Worm (Caenorhabditis elegans) whole organism, L3 larva: Measurements from ENCODE around the gene sre-48.
A peak's percentile ranks its signal among the peaks of the same experiment; 100 is the strongest.
"Not testable (repeated sequence)": the region's sequence is repeated elsewhere in the genome, so short reads cannot be mapped to it uniquely, and the experiment has no call there.

ENCODE experiments used
- R02D3.7 ChIP-seq: fragments of 150-350 bp; optimal IDR thresholded peaks from 2 replicates; lab custom pipeline; 2014; ENCODE audit warnings: missing biosample characterization, missing genetic modification characterization
- aly-2 ChIP-seq: fragments of 150-350 bp; optimal IDR thresholded peaks from 2 replicates; lab custom pipeline; 2014; ENCODE audit warnings: missing biosample characterization, missing genetic modification characterization
- ama-1 ChIP-seq: fragments of 150-350 bp; optimal IDR thresholded peaks from 2 replicates; lab custom pipeline; 2018
- ceh-16 ChIP-seq: sonication (generic microtip); optimal IDR thresholded peaks from 2 replicates; lab custom pipeline; 2017; ENCODE audit warnings: missing biosample characterization, missing genetic modification characterization
- ceh-28 ChIP-seq: fragments of 150-350 bp; optimal IDR thresholded peaks from 2 replicates; lab custom pipeline; 2014; ENCODE audit warnings: missing biosample characterization, missing genetic modification reagents, missing genetic modification characterization
- ceh-82 ChIP-seq: fragments of 150-350 bp; optimal IDR thresholded peaks from 2 replicates; lab custom pipeline; 2014; ENCODE audit warnings: missing biosample characterization, missing genetic modification characterization
- ceh-9 ChIP-seq: sonication (generic microtip); optimal IDR thresholded peaks from 2 replicates; lab custom pipeline; 2018; ENCODE audit warnings: missing biosample characterization, missing genetic modification characterization
- daf-12 ChIP-seq: fragments of 150-350 bp; optimal IDR thresholded peaks from 2 replicates; lab custom pipeline; 2014; ENCODE audit warnings: missing biosample characterization, missing genetic modification reagents, missing genetic modification characterization
- egl-27 ChIP-seq: sonication (generic microtip); optimal IDR thresholded peaks from 4 replicates; lab custom pipeline; 2017; ENCODE audit warnings: missing biosample characterization, missing genetic modification reagents, missing genetic modification characterization
- egl-5 ChIP-seq: fragments of 150-350 bp; optimal IDR thresholded peaks from 2 replicates; lab custom pipeline; 2017; ENCODE audit warnings: missing biosample characterization, missing genetic modification reagents, missing genetic modification characterization, inconsistent platforms
- elt-1 ChIP-seq: fragments of 150-350 bp; optimal IDR thresholded peaks from 2 replicates; lab custom pipeline; 2014; ENCODE audit warnings: missing biosample characterization, missing genetic modification characterization
- elt-2 ChIP-seq: sonication (generic microtip); optimal IDR thresholded peaks from 2 replicates; lab custom pipeline; 2016; ENCODE audit warnings: missing genetic modification reagents, mild to moderate bottlenecking, missing genetic modification characterization, missing compliant biosample characterization
- elt-3 ChIP-seq, 3 experiments: fragments of 150-350 bp in 1 of 3; sonication (generic microtip) in 2 of 3; optimal IDR thresholded peaks; 2 replicates in 2 of 3; 4 replicates in 1 of 3; lab custom pipeline; 2014 to 2017; ENCODE audit warnings: missing biosample characterization in 3 of 3, missing genetic modification characterization in 3 of 3
- eor-1 ChIP-seq, 2 experiments: fragments of 150-350 bp; optimal IDR thresholded peaks; 2 replicates each; lab custom pipeline; 2014 to 2018; ENCODE audit warnings: missing biosample characterization in 2 of 2, missing genetic modification characterization in 2 of 2
- fkh-10 ChIP-seq: sonication (generic microtip); optimal IDR thresholded peaks from 2 replicates; lab custom pipeline; 2017; ENCODE audit warnings: missing biosample characterization, missing genetic modification reagents, missing genetic modification characterization
- fkh-2 ChIP-seq: fragments of 150-350 bp; optimal IDR thresholded peaks from 2 replicates; lab custom pipeline; 2014; ENCODE audit warnings: missing biosample characterization, missing genetic modification reagents, missing genetic modification characterization
- fos-1 ChIP-seq: fragments of 150-350 bp; optimal IDR thresholded peaks from 2 replicates; lab custom pipeline; 2014; ENCODE audit warnings: missing biosample characterization, missing genetic modification characterization
- hmg-11 ChIP-seq: sonication (generic microtip); optimal IDR thresholded peaks from 2 replicates; lab custom pipeline; 2016; ENCODE audit warnings: missing genetic modification characterization, missing compliant biosample characterization
- jun-1 ChIP-seq: fragments of 150-350 bp; optimal IDR thresholded peaks from 2 replicates; lab custom pipeline; 2014; ENCODE audit warnings: missing biosample characterization, missing genetic modification reagents, missing genetic modification characterization
- lin-15B ChIP-seq: fragments of 150-350 bp; optimal IDR thresholded peaks from 2 replicates; lab custom pipeline; 2014; ENCODE audit warnings: missing biosample characterization, missing genetic modification characterization
- lin-39 ChIP-seq: fragments of 150-350 bp; optimal IDR thresholded peaks from 2 replicates; lab custom pipeline; 2018; ENCODE audit warnings: missing biosample characterization, missing genetic modification reagents, missing genetic modification characterization
- lsy-12 ChIP-seq: sonication (generic microtip); optimal IDR thresholded peaks from 2 replicates; lab custom pipeline; 2016; ENCODE audit warnings: mild to moderate bottlenecking, missing genetic modification characterization, missing compliant biosample characterization
- mml-1 ChIP-seq: fragments of 150-350 bp; sonication (generic microtip); optimal IDR thresholded peaks from 3 replicates; lab custom pipeline; 2014; ENCODE audit warnings: missing biosample characterization, missing genetic modification characterization
- nfya-1 ChIP-seq: sonication (generic microtip); optimal IDR thresholded peaks from 2 replicates; lab custom pipeline; 2017; ENCODE audit warnings: missing genetic modification characterization, mild to moderate bottlenecking, missing compliant biosample characterization, antibody characterized with exemption, moderate library complexity; ENCODE audit not compliant: insufficient read depth
- nhr-11 ChIP-seq: fragments of 150-350 bp; optimal IDR thresholded peaks from 2 replicates; lab custom pipeline; 2014; ENCODE audit warnings: missing biosample characterization, missing genetic modification characterization
- nhr-12 ChIP-seq: fragments of 150-350 bp; optimal IDR thresholded peaks from 2 replicates; lab custom pipeline; 2014; ENCODE audit warnings: missing biosample characterization, missing genetic modification characterization
- nhr-23 ChIP-seq: fragments of 150-350 bp; optimal IDR thresholded peaks from 2 replicates; lab custom pipeline; 2014; ENCODE audit warnings: missing biosample characterization, missing genetic modification reagents, missing genetic modification characterization
- nhr-237 ChIP-seq: fragments of 150-350 bp; optimal IDR thresholded peaks from 2 replicates; lab custom pipeline; 2014; ENCODE audit warnings: missing biosample characterization, missing genetic modification characterization
- nhr-25 ChIP-seq: sonication (generic microtip); optimal IDR thresholded peaks from 2 replicates; lab custom pipeline; 2017; ENCODE audit warnings: missing biosample characterization, missing genetic modification characterization
- nhr-28 ChIP-seq: fragments of 150-350 bp; optimal IDR thresholded peaks from 2 replicates; lab custom pipeline; 2014; ENCODE audit warnings: missing biosample characterization, missing genetic modification characterization
- nhr-43 ChIP-seq: sonication (generic microtip); optimal IDR thresholded peaks from 2 replicates; lab custom pipeline; 2016; ENCODE audit warnings: mild to moderate bottlenecking, missing genetic modification characterization, missing compliant biosample characterization; ENCODE audit not compliant: poor library complexity, severe bottlenecking
- nhr-67 ChIP-seq: fragments of 150-350 bp; optimal IDR thresholded peaks from 2 replicates; lab custom pipeline; 2014; ENCODE audit warnings: missing biosample characterization, missing genetic modification characterization
- nhr-77 ChIP-seq: fragments of 150-350 bp; optimal IDR thresholded peaks from 2 replicates; lab custom pipeline; 2014; ENCODE audit warnings: missing biosample characterization, missing genetic modification characterization
- pha-4 ChIP-seq: fragments of 150-350 bp; optimal IDR thresholded peaks from 2 replicates; lab custom pipeline; 2014; ENCODE audit warnings: missing biosample characterization, missing genetic modification reagents, missing genetic modification characterization
- pqm-1 ChIP-seq: fragments of 150-350 bp; optimal IDR thresholded peaks from 2 replicates; lab custom pipeline; 2017; ENCODE audit warnings: missing biosample characterization, missing genetic modification characterization, inconsistent platforms
- sea-2 ChIP-seq: fragments of 150-350 bp; sonication (generic microtip); optimal IDR thresholded peaks from 4 replicates; lab custom pipeline; 2014; ENCODE audit warnings: missing biosample characterization, missing genetic modification reagents, missing genetic modification characterization
- skn-1 ChIP-seq: fragments of 150-350 bp; optimal IDR thresholded peaks from 2 replicates; lab custom pipeline; 2014; ENCODE audit warnings: missing biosample characterization, missing genetic modification characterization
- snpc-4 ChIP-seq: fragments of 150-350 bp; optimal IDR thresholded peaks from 2 replicates; lab custom pipeline; 2014; ENCODE audit warnings: missing biosample characterization, missing genetic modification characterization
- tbx-2 ChIP-seq: sonication (generic microtip); optimal IDR thresholded peaks from 2 replicates; lab custom pipeline; 2016; ENCODE audit warnings: mild to moderate bottlenecking, missing genetic modification characterization, missing compliant biosample characterization
- unc-39 ChIP-seq: sonication (generic microtip); optimal IDR thresholded peaks from 4 replicates; lab custom pipeline; 2017; ENCODE audit warnings: missing biosample characterization, missing genetic modification characterization
- zag-1 ChIP-seq: fragments of 150-350 bp; optimal IDR thresholded peaks from 2 replicates; lab custom pipeline; 2014; ENCODE audit warnings: missing biosample characterization, missing genetic modification characterization
- ztf-11 ChIP-seq: fragments of 150-350 bp; optimal IDR thresholded peaks from 2 replicates; lab custom pipeline; 2014; ENCODE audit warnings: missing biosample characterization, missing genetic modification characterization

The sre-48 gene

DNA sequence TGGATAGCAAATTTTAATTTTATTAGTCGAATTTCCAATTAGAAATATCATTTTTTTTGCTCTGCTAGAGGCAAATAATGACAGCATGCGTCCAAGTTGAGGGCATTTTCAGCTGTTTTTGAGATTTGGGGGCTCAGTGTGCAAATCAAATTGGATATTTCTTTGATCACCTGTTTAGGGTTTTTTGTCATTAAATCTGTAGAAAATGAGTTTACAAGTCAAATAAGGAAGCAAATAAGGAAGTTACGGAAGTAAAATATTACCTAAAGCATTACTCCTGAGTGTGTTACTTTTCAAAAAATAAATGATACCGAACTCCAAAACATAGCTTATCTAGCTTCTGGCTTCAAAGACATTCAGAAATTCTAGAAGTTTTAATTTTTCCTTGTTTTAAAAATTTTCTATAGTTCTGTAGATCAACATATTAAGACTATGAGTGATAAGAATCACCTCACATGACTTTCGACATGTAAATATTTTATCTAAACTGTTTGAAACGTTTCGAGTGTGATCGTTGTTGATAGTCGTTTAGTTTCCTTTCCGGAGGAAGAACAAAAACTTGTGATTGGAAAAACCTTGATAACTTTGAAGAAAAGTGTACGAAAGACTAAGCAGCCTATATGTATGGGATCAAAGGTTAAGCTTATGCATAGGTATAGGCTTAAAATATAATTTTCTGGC lies at the start of gene sre-48:
Gene sre-48 (minus strand): TSS at position 51 of the 681 bp plus-strand sequence.
- no peak for TF ChIP-seq snpc-4
- peak; percentile 85 for TF ChIP-seq jun-1 (tag; lab: Kevin White, UChicago)
- TF ChIP-seq pqm-1 (tag; lab: Kevin White, UChicago): peak; percentile 73
- no peak for TF ChIP-seq ceh-28 (tag; lab: Kevin White, UChicago)
- TF ChIP-seq ceh-9 (tag; lab: Kevin White, UChicago): no peak
- no peak for TF ChIP-seq nhr-28 (tag; lab: Kevin White, UChicago)
- no peak for TF ChIP-seq nhr-237
- TF ChIP-seq unc-39 (tag; lab: Kevin White, UChicago): no peak
- peak; percentile 47 for TF ChIP-seq pha-4 (tag; lab: Kevin White, UChicago)
- TF ChIP-seq nhr-11 (tag; lab: Kevin White, UChicago): no peak
- peak; percentile 92 for TF ChIP-seq elt-2 (tag; lab: Kevin White, UChicago)
- no peak for TF ChIP-seq daf-12 (tag; lab: Kevin White, UChicago)
- TF ChIP-seq tbx-2 (tag; lab: Kevin White, UChicago): no peak
- no peak for TF ChIP-seq R02D3.7
- no peak for TF ChIP-seq fkh-10 (GFP tag; lab: Kevin White, UChicago)
- no peak for TF ChIP-seq nhr-67 (tag; lab: Kevin White, UChicago)

DNA sequence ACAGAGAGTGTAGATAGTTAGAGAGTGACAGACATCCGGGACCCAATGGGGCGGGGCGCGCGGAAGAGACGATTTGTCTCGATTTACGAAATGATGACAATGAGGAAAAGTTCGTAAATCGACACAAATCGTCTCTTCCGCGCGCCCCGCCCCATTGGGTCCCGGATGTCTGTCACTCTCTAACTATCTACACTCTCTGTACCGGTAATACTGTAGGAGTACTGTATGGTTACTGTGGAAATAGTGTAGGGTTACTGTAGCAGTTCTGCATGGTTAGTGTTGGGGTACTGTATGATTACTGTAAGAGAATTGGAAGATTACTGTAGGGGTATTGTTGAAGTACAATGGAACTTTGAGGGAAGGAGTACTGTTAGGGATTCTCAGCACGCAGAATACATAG lies 41.5 kb upstream of the sre-48 start, which contains the start of gene F01D5.10:
Gene F01D5.10 (minus strand): TSS at position 101 of the 400 bp plus-strand sequence.
- not testable (repeated sequence) for TF ChIP-seq lin-39 (tag; lab: Kevin White, UChicago); pha-4 (tag; lab: Kevin White, UChicago); snpc-4

ce11 chrII:14018887-14019286 lies 39.2 kb upstream of the sre-48 start:
- TF ChIP-seq ceh-28 (tag; lab: Kevin White, UChicago): peak; percentile 83
- TF ChIP-seq nhr-25 (tag; lab: Kevin White, UChicago): no peak

- TF ChIP-seq nhr-12 (no peak), aly-2 (tag; lab: Kevin White, UChicago) (no peak), tbx-2 (tag; lab: Kevin White, UChicago) (peak; percentile 71), lsy-12 (tag; lab: Kevin White, UChicago) (peak; percentile 84), nhr-28 (tag; lab: Kevin White, UChicago) (no peak), mml-1 (tag; lab: Kevin White, UChicago) (no peak), nhr-23 (tag; lab: Kevin White, UChicago) (peak; percentile 78), pha-4 (tag; lab: Kevin White, UChicago) (peak; percentile 52), lin-15B (tag; lab: Kevin White, UChicago) (peak; percentile 62), pqm-1 (tag; lab: Kevin White, UChicago) (peak; percentile 79), jun-1 (tag; lab: Kevin White, UChicago) (peak; percentile 26), nhr-25 (tag; lab: Kevin White, UChicago) (peak; percentile 65), egl-27 (tag; lab: Kevin White, UChicago) (no peak), R02D3.7 (peak; percentile 41), ceh-9 (tag; lab: Kevin White, UChicago) (no peak), lin-39 (tag; lab: Kevin White, UChicago) (peak; percentile 50), ztf-11 (tag; lab: Kevin White, UChicago) (no peak), zag-1 (no peak), fkh-10 (GFP tag; lab: Kevin White, UChicago) (no peak), ceh-82 (tag; lab: Kevin White, UChicago) (peak; percentile 55), fkh-2 (tag; lab: Kevin White, UChicago) (peak; percentile 62), ama-1 (lab: Kevin White, UChicago) (peak; percentile 98), ceh-28 (tag; lab: Kevin White, UChicago) (no peak), sea-2 (GFP tag; lab: Kevin White, UChicago) (no peak), skn-1 (peak; percentile 39), nhr-237 (no peak), hmg-11 (tag; lab: Kevin White, UChicago) (peak; percentile 75), nhr-11 (tag; lab: Kevin White, UChicago) (no peak), elt-1 (tag; lab: Kevin White, UChicago) (no peak), elt-2 (tag; lab: Kevin White, UChicago) (peak; percentile 62), snpc-4 (peak; percentile 99), nhr-43 (tag; lab: Kevin White, UChicago) (peak; percentile 79), daf-12 (tag; lab: Kevin White, UChicago) (no peak), fos-1 (no peak), nhr-77 (tag; lab: Kevin White, UChicago) (peak; percentile 69), unc-39 (tag; lab: Kevin White, UChicago) (no peak), eor-1 (tag; optimal IDR thresholded peaks at IDR 0.05; lab: Kevin White, UChicago) (no peak), nfya-1 (peak; percentile 74), egl-5 (no peak), elt-3 (tag; optimal IDR thresholded peaks at IDR 0.05; lab: Kevin White, UChicago) (no peak), ceh-16 (no peak)
Measured at ce11 chrII:14018192-14018591, 38.5 kb upstream of the sre-48 start.
